Worm (Caenorhabditis elegans) whole organism, young adult: ENCODE data around the gene T05D4.2.

Source experiments
- B0336.3 ChIP-seq: fragments of 200-800 bp; sonication (Bioruptor generic); IDR thresholded peaks from 2 replicates; pipeline ENCODE4 v1.3.6; 2022; ENCODE audit warnings: missing genetic modification characterization, missing compliant biosample characterization
- C06A6.2 ChIP-seq: fragments of 200-800 bp; sonication (Bioruptor generic); conservative IDR thresholded peaks from 2 replicates; pipeline ENCODE4 v1.3.6; 2022; ENCODE audit warnings: missing genetic modification characterization, missing compliant biosample characterization
- F49E8.2 ChIP-seq: sonication (generic microtip); optimal IDR thresholded peaks from 3 replicates; lab custom pipeline; 2017; ENCODE audit warnings: missing genetic modification characterization, mild to moderate bottlenecking, missing compliant biosample characterization, antibody characterized with exemption, moderate library complexity; ENCODE audit not compliant: insufficient read depth
- K11D2.4 ChIP-seq: fragments of 200-800 bp; sonication (Bioruptor generic); IDR thresholded peaks from 2 replicates; pipeline ENCODE4 v1.3.6; 2022; ENCODE audit warnings: missing genetic modification reagents, missing genetic modification characterization, missing compliant biosample characterization
- T26A5.8 ChIP-seq: sonication (generic microtip); optimal IDR thresholded peaks from 2 replicates; lab custom pipeline; 2016; ENCODE audit warnings: missing genetic modification characterization, missing compliant biosample characterization
- Y95B8A.8 ChIP-seq: fragments of 200-800 bp; sonication (Bioruptor generic); IDR thresholded peaks from 2 replicates; pipeline ENCODE4 v1.3.6; 2022; ENCODE audit warnings: missing genetic modification reagents, missing genetic modification characterization, missing compliant biosample characterization
- aptf-2 ChIP-seq: fragments of 200-800 bp; sonication (Bioruptor generic); conservative IDR thresholded peaks from 2 replicates; pipeline ENCODE4 v1.3.6; 2022; ENCODE audit warnings: missing genetic modification reagents, missing genetic modification characterization, missing compliant biosample characterization
- athp-1 ChIP-seq: sonication (generic microtip); optimal IDR thresholded peaks from 2 replicates; lab custom pipeline; 2017; ENCODE audit warnings: mild to moderate bottlenecking, missing genetic modification characterization, missing compliant biosample characterization
- cebp-1 ChIP-seq, 2 experiments: fragments of 200-800 bp in 1 of 2; sonication (Bioruptor generic) in 1 of 2; sonication (generic microtip) in 1 of 2; IDR thresholded peaks in 1 of 2; optimal IDR thresholded peaks in 1 of 2; 2 replicates each; pipeline versions ENCODE4 v1.3.6 to Lab custom; 2017 to 2022; ENCODE audit warnings: missing compliant biosample characterization in 2 of 2, missing genetic modification characterization in 2 of 2, mild to moderate bottlenecking in 1 of 2, missing genetic modification reagents in 1 of 2, moderate library complexity in 1 of 2
- ceh-100 ChIP-seq: fragments of 200-800 bp; sonication (Bioruptor generic); IDR thresholded peaks from 2 replicates; pipeline ENCODE4 v1.3.6; 2022; ENCODE audit warnings: missing genetic modification reagents, missing genetic modification characterization, missing compliant biosample characterization
- ceh-27 ChIP-seq: fragments of 200-800 bp; sonication (Bioruptor generic); optimal IDR thresholded peaks from 2 replicates; lab custom pipeline; 2018; ENCODE audit warnings: mild to moderate bottlenecking, missing genetic modification characterization, moderate library complexity, missing compliant biosample characterization
- ceh-91 ChIP-seq: fragments of 200-800 bp; sonication (Bioruptor generic); IDR thresholded peaks from 2 replicates; pipeline ENCODE4 v1.3.6; 2022; ENCODE audit warnings: missing genetic modification reagents, missing genetic modification characterization, missing compliant biosample characterization
- dpff-1 ChIP-seq: sonication (generic microtip); optimal IDR thresholded peaks from 2 replicates; lab custom pipeline; 2017; ENCODE audit warnings: mild to moderate bottlenecking, missing genetic modification characterization, missing compliant biosample characterization
- dpl-1 ChIP-seq: fragments of 150-350 bp; optimal IDR thresholded peaks from 2 replicates; lab custom pipeline; 2014; ENCODE audit warnings: missing biosample characterization, missing genetic modification reagents, missing genetic modification characterization
- efl-1 ChIP-seq: fragments of 150-350 bp; optimal IDR thresholded peaks from 2 replicates; lab custom pipeline; 2014; ENCODE audit warnings: missing biosample characterization, missing genetic modification reagents, missing genetic modification characterization
- egl-18 ChIP-seq: fragments of 200-800 bp; sonication (Bioruptor generic); IDR thresholded peaks from 2 replicates; pipeline ENCODE4 v1.3.6; 2022; ENCODE audit warnings: missing genetic modification reagents, missing genetic modification characterization, missing compliant biosample characterization
- egrh-3 ChIP-seq: fragments of 200-800 bp; sonication (Bioruptor generic); IDR thresholded peaks from 2 replicates; pipeline ENCODE4 v1.3.6; 2022; ENCODE audit warnings: missing genetic modification reagents, missing genetic modification characterization, missing compliant biosample characterization
- hmg-1.2 ChIP-seq: fragments of 200-800 bp; sonication (Bioruptor generic); IDR thresholded peaks from 2 replicates; pipeline ENCODE4 v1.3.6; 2022; ENCODE audit warnings: missing genetic modification reagents, missing genetic modification characterization, missing compliant biosample characterization
- let-526 ChIP-seq: fragments of 200-800 bp; sonication (Bioruptor generic); IDR thresholded peaks from 2 replicates; pipeline ENCODE4 v1.3.6; 2022; ENCODE audit warnings: missing genetic modification reagents, missing genetic modification characterization, missing compliant biosample characterization
- let-607 ChIP-seq, 2 experiments: fragments of 200-800 bp in 1 of 2; sonication (Bioruptor generic) in 1 of 2; sonication (generic microtip) in 1 of 2; optimal IDR thresholded peaks; 2 replicates each; lab custom pipeline; 2016 to 2018; ENCODE audit warnings: mild to moderate bottlenecking in 2 of 2, missing compliant biosample characterization in 2 of 2, missing genetic modification characterization in 2 of 2, moderate library complexity in 2 of 2, missing genotype in 1 of 2
- lsl-1 ChIP-seq: fragments of 200-800 bp; sonication (Bioruptor generic); optimal IDR thresholded peaks from 2 replicates; lab custom pipeline; 2018; ENCODE audit warnings: mild to moderate bottlenecking, missing genetic modification characterization, moderate library complexity, missing compliant biosample characterization
- madf-6 ChIP-seq: fragments of 200-800 bp; sonication (Bioruptor generic); IDR thresholded peaks from 2 replicates; pipeline ENCODE4 v1.3.6; 2022; ENCODE audit warnings: missing genetic modification reagents, missing genetic modification characterization, missing compliant biosample characterization
- madf-8 ChIP-seq: fragments of 200-800 bp; sonication (Bioruptor generic); conservative IDR thresholded peaks from 2 replicates; pipeline ENCODE4 v1.3.6; 2022; ENCODE audit warnings: missing genetic modification reagents, missing genetic modification characterization, missing compliant biosample characterization
- nfya-1 ChIP-seq: sonication (generic microtip); optimal IDR thresholded peaks from 2 replicates; lab custom pipeline; 2017; ENCODE audit warnings: antibody characterized with exemption, missing compliant biosample characterization, missing genetic modification characterization, borderline replicate concordance; ENCODE audit not compliant: insufficient read depth
- nfyb-1 ChIP-seq: fragments of 200-800 bp; sonication (Bioruptor generic); IDR thresholded peaks from 2 replicates; pipeline ENCODE4 v1.3.6; 2022; ENCODE audit warnings: missing genetic modification reagents, missing genetic modification characterization, missing compliant biosample characterization
- nhr-27 ChIP-seq: fragments of 200-800 bp; sonication (Bioruptor generic); optimal IDR thresholded peaks from 2 replicates; lab custom pipeline; 2018; ENCODE audit warnings: mild to moderate bottlenecking, missing genetic modification characterization, moderate library complexity, missing compliant biosample characterization
- nhr-80 ChIP-seq: sonication (generic microtip); optimal IDR thresholded peaks from 2 replicates; lab custom pipeline; 2016; ENCODE audit warnings: missing genetic modification characterization, missing compliant biosample characterization
- pbrm-1 ChIP-seq: fragments of 200-800 bp; sonication (Bioruptor generic); IDR thresholded peaks from 2 replicates; pipeline ENCODE4 v1.3.6; 2022; ENCODE audit warnings: missing genetic modification reagents, missing genetic modification characterization, missing compliant biosample characterization
- rec-8 ChIP-seq, 2 experiments: sonication (generic microtip); optimal IDR thresholded peaks; 2 replicates each; lab custom pipeline; 2016; ENCODE audit warnings: mild to moderate bottlenecking in 2 of 2, missing genetic modification characterization in 2 of 2, missing genetic modification reagents in 2 of 2, missing genotype in 2 of 2, missing biosample characterization in 1 of 2, missing compliant biosample characterization in 1 of 2, moderate library complexity in 1 of 2
- snpc-3.4 ChIP-seq: sonication (generic microtip); optimal IDR thresholded peaks from 2 replicates; lab custom pipeline; 2017; ENCODE audit warnings: missing genetic modification characterization, mild to moderate bottlenecking, missing compliant biosample characterization, antibody characterized with exemption, moderate library complexity, missing genotype, missing genetic modification reagents
- snpc-4 ChIP-seq, 5 experiments: fragments of 150-350 bp in 1 of 5; sonication (generic microtip) in 4 of 5; optimal IDR thresholded peaks; 2 replicates each; lab custom pipeline; 2014 to 2018; ENCODE audit warnings: missing genetic modification characterization in 5 of 5, missing biosample characterization in 3 of 5, antibody characterized with exemption in 2 of 5, mild to moderate bottlenecking in 2 of 5, missing compliant biosample characterization in 2 of 5, missing genotype in 2 of 5, moderate library complexity in 2 of 5, missing genetic modification reagents in 1 of 5
- unc-62 ChIP-seq: fragments of 150-350 bp; optimal IDR thresholded peaks from 2 replicates; lab custom pipeline; 2014; ENCODE audit warnings: missing biosample characterization, missing genetic modification reagents, missing genetic modification characterization
- xnd-1 ChIP-seq: sonication (generic microtip); optimal IDR thresholded peaks from 2 replicates; lab custom pipeline; 2016; ENCODE audit warnings: missing genotype, missing genetic modification reagents, missing genetic modification characterization, missing compliant biosample characterization
- zfh-2 ChIP-seq: fragments of 200-800 bp; sonication (Bioruptor generic); conservative IDR thresholded peaks from 2 replicates; pipeline ENCODE4 v1.3.6; 2022; ENCODE audit warnings: missing genetic modification reagents, missing genetic modification characterization, missing compliant biosample characterization
- zim-3 ChIP-seq: sonication (generic microtip); optimal IDR thresholded peaks from 2 replicates; lab custom pipeline; 2017; ENCODE audit warnings: mild to moderate bottlenecking, missing genetic modification characterization, moderate library complexity, missing compliant biosample characterization

Gene T05D4.2

DNA sequence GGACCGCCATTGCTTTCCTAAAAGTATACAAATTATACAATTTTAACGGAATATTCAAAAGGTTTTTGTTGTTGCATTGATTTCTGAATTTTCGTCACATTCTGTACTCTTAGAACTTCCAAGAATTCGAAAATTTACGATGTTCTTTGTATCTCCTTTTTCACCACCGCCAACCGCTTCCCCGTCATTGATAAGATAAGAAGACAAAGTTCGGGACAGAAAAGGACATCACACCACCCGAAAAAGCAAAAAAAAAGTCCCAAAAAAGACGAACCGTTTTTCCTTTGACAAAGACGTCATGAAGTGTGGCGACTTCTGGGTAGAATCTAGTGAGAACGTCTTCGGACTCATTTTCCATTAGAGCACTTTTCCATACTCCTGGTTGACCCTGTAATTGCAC lies 20.4 kb downstream of the T05D4.2 start:
- peak; percentile 9; the same call in 1 of the 2 replicates for TF ChIP-seq nfyb-1 (GFP tag; lab: Robert Waterston, UW)
- TF ChIP-seq zim-3 = no peak
- peak; percentile 58 for TF ChIP-seq nhr-80 (tag; lab: Kevin White, UChicago)

DNA sequence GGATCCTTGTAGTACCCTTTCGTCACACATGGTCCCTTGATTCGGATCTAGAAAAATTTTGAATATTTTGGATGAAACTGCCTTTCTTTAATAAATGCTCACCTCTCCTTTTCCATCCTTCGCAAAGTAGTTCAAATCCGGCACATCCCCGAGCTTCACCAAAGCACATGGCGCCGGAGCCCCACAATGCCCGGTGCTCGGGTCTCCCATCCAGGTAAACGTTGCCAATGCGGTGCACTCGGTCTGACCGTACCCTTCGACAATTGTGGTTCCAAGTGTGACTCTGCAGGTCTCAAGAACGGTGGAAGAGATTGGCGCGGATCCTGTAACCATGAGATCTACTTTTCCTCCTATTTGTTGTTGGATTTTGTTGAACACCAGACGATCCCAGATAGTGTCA lies 22.1 kb downstream of the T05D4.2 start:
- peak; percentile 59 for TF ChIP-seq zfh-2 (GFP tag; lab: Robert Waterston, UW)
- TF ChIP-seq let-526 = no peak
- TF ChIP-seq K11D2.4 (GFP tag; lab: Robert Waterston, UW) = no peak

DNA sequence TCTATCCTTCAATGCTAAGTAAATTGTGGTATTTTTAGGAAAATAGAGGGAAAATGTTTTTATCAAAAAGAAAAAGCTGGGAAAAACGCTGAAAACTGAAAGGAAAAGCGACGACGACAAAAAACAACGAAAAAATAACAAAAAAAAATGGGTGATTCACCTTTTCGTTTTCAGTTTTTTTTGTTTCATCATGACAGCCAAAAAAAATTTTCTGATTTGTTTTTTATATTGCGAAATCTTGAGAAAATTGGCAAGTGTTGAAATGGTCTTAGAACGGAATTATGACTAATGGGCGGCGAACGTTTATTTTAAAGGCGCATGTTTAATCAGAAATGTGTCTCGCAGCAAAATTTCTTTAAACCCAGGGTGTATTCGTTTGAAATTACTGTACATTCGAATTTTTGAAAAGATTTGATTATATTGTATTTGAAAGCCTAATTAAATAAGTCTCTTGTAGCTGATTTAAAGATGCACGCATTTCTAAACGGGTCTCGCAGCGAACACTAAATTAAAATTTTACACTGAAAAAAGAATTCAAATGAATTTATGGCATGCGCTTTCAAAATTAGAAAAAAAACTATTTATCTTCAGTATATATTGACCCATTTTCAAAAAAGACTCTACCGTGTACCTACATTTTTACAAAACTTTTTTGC lies 27.0 kb downstream of the T05D4.2 start:
- no peak for TF ChIP-seq T26A5.8 (tag; lab: Kevin White, UChicago)
- TF ChIP-seq cebp-1 (GFP tag; IDR thresholded peaks at IDR 0.05; lab: Robert Waterston, UW) = peak; percentile 76
- TF ChIP-seq cebp-1 (tag; optimal IDR thresholded peaks at IDR 0.05; lab: Kevin White, UChicago) = peak; percentile 93

DNA sequence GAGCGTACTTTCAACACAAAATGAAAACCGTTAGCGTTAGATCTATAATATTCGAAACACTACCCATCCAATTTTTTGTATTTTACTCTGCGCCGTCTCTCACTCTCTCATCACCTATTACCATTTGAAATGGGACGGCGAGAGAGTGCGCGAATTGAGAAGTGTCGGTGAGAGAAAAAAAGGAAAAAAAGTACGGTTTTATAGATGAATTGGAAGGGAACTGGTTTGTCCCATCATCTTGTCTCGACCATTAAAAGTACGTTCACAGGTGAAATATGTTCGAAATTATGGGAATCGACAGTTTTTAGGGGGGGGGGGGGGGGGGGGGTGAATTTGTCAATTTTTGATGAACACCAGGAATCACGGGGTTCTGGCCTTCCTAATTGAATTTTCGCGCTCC lies 28.2 kb downstream of the T05D4.2 start:
- peak; percentile 36; the same call in 1 of the 2 replicates for TF ChIP-seq egrh-3
- TF ChIP-seq xnd-1 (tag; lab: Kevin White, UChicago) = no peak
- 0 out of 2 replicates have a peak, but pooled peaks have one; percentile 10 for TF ChIP-seq hmg-1.2 (GFP tag; lab: Robert Waterston, UW)

DNA sequence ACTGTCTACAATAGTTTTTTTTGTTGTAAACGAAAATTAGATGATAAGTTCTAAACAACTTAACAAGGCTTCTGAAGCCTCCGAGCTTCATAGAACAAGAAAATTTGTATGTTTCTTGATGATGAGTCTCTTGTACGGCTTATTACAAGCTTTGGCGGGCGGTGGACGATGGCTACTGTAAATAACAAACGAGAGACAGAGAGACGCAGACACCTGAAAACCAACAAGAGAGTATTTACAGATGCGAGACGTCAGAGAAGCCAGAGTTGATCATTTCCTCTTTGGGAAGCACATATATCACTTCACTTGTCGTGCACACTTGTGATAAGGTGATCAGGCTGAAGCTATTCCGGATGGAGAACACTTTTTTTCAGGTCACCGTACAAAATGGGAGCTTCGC lies 32.0 kb downstream of the T05D4.2 start:
- no peak for TF ChIP-seq nfyb-1 (GFP tag; lab: Robert Waterston, UW)
- TF ChIP-seq unc-62 = no peak
- no peak for TF ChIP-seq let-607 (tag; optimal IDR thresholded peaks at IDR 0.05; lab: Kevin White, UChicago)
- no peak for TF ChIP-seq F49E8.2
- no peak for TF ChIP-seq athp-1 (tag; lab: Kevin White, UChicago)
- no peak for TF ChIP-seq aptf-2
- no peak for TF ChIP-seq dpl-1 (GFP tag; lab: Kevin White, UChicago)
- TF ChIP-seq dpff-1 (tag; lab: Kevin White, UChicago) = no peak
- TF ChIP-seq hmg-1.2 (GFP tag; lab: Robert Waterston, UW) = peak; percentile 51; the same call in 1 of the 2 replicates

DNA sequence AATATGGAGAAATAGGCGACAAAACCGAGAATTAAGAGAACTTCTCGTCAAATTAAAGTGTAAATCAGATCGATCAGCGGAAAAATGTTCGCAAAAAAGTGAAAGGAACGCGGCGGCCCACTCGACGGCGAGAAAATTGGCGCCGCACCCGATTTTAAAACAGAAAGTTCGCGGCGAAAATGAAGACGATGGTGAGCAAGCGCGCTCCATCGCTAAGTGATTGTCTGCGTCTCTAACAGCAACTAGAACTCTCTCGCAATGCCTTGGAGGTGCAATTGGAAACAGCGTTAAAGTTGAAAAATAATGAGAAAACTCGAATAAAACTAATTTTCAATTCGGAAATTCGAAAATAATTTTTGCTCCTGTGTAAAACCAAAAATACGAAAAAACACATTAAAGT lies 32.9 kb downstream of the T05D4.2 start:
- TF ChIP-seq egl-18 (GFP tag; lab: Robert Waterston, UW) (no peak), zfh-2 (GFP tag; lab: Robert Waterston, UW) (no peak), B0336.3 (0 out of 2 replicates have a peak, but pooled peaks have one; percentile 42), ceh-27 (GFP tag; lab: Kevin White, UChicago) (peak; percentile 40), snpc-4 (GFP tag; optimal IDR thresholded peaks at IDR 0.05; lab: Kevin White, UChicago) (no peak), snpc-4 (tag; optimal IDR thresholded peaks at IDR 0.05; lab: Kevin White, UChicago) (peak in 2 of 4 experiments; percentile 15 to 16), pbrm-1 (GFP tag; lab: Robert Waterston, UW) (peak; percentile 71; the same call in 1 of the 2 replicates), lsl-1 (GFP tag; lab: Kevin White, UChicago) (peak; percentile 52), dpl-1 (GFP tag; lab: Kevin White, UChicago) (peak; percentile 71), nhr-27 (no peak), ceh-100 (GFP tag; lab: Robert Waterston, UW) (peak; percentile 21; the same call in 1 of the 2 replicates), hmg-1.2 (GFP tag; lab: Robert Waterston, UW) (peak; percentile 97), Y95B8A.8 (GFP tag; lab: Robert Waterston, UW) (0 out of 2 replicates have a peak, but pooled peaks have one; percentile 69), snpc-3.4 (tag; lab: Kevin White, UChicago) (peak; percentile 14), C06A6.2 (GFP tag; lab: Robert Waterston, UW) (no peak), nfya-1 (tag; lab: Kevin White, UChicago) (no peak), F49E8.2 (peak; percentile 20), rec-8 (tag; optimal IDR thresholded peaks at IDR 0.05; lab: Kevin White, UChicago) (no peak), cebp-1 (GFP tag; IDR thresholded peaks at IDR 0.05; lab: Robert Waterston, UW) (no peak), cebp-1 (tag; optimal IDR thresholded peaks at IDR 0.05; lab: Kevin White, UChicago) (peak; percentile 20), ceh-91 (GFP tag; lab: Robert Waterston, UW) (peak; percentile 84), efl-1 (GFP tag; lab: Kevin White, UChicago) (peak; percentile 86), nfyb-1 (GFP tag; lab: Robert Waterston, UW) (peak; percentile 71), madf-6 (GFP tag; lab: Robert Waterston, UW) (peak; percentile 93), madf-8 (GFP tag; lab: Robert Waterston, UW) (peak; percentile 83), xnd-1 (tag; lab: Kevin White, UChicago) (peak; percentile 70)
